Worm (Caenorhabditis elegans): Measurements from ENCODE around the gene abf-3.

DNA sequence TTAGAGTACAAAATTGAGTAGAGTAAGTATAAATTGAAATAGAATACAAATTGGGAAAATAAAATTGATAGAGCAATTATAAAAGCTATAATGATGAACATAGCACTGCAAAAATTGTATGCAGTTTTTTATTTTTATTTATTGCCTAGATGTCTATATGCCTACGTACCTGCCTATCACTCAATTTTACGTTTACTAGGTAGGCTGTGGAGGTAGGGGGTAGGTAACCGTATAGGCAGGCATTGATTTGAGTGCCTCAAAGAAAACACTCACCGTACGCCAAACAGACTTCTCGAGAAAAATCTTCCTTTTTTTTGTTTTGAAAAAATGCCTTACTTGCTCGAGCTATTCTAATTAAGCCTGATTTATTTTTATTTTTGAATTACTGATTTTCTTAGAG, 13.9 kb upstream of the abf-3 start, which contains the start of gene srbc-56:
- TF ChIP-seq mdl-1 (tag; optimal IDR thresholded peaks at IDR 0.05), result no peak
- no peak for TF ChIP-seq nhr-11 (tag; optimal IDR thresholded peaks at IDR 0.05)
- TF ChIP-seq pha-4 (tag; optimal IDR thresholded peaks at IDR 0.05), result no peak
- TF ChIP-seq elt-1 (tag; optimal IDR thresholded peaks at IDR 0.05), result no peak
- TF ChIP-seq ztf-4 (tag; optimal IDR thresholded peaks at IDR 0.05), result no peak
- TF ChIP-seq fos-1 (tag; optimal IDR thresholded peaks at IDR 0.05), result no peak
- no peak for TF ChIP-seq egl-27 (tag; optimal IDR thresholded peaks at IDR 0.05)
- no peak for TF ChIP-seq nhr-237 (tag; optimal IDR thresholded peaks at IDR 0.05)
- no peak for TF ChIP-seq zag-1 (tag; optimal IDR thresholded peaks at IDR 0.05)
- no peak for TF ChIP-seq nhr-43 (tag; optimal IDR thresholded peaks at IDR 0.05; ENCODE audit: poor library complexity, severe bottlenecking)
- no peak for TF ChIP-seq elt-3 (tag; optimal IDR thresholded peaks at IDR 0.05)
- TF ChIP-seq jun-1 (tag; optimal IDR thresholded peaks at IDR 0.05), result no peak

All from whole organism, L3 larva.